Worm (Caenorhabditis elegans): ENCODE data around the gene Y45G5AM.9.

ce11 chrV:4164504-4164959 lies 29.9 kb downstream of the Y45G5AM.9 start, which contains the start of gene Y45G5AM.3:
- TF ChIP-seq fos-1 (tag; optimal IDR thresholded peaks at IDR 0.05) = peak; percentile 22
- no peak for TF ChIP-seq ceh-82 (tag; optimal IDR thresholded peaks at IDR 0.05)
- TF ChIP-seq egl-27 (tag; optimal IDR thresholded peaks at IDR 0.05) = no peak
- no peak for TF ChIP-seq aly-2 (tag; optimal IDR thresholded peaks at IDR 0.05)
- TF ChIP-seq ama-1 (optimal IDR thresholded peaks at IDR 0.05) = no peak
- no peak for TF ChIP-seq skn-1 (tag; optimal IDR thresholded peaks at IDR 0.05)
- TF ChIP-seq nhr-11 (tag; optimal IDR thresholded peaks at IDR 0.05) = no peak
- TF ChIP-seq ztf-11 (tag; optimal IDR thresholded peaks at IDR 0.05) = no peak
- TF ChIP-seq C34F6.9 (tag; optimal IDR thresholded peaks at IDR 0.05) = peak; percentile 18
- TF ChIP-seq unc-39 (tag; optimal IDR thresholded peaks at IDR 0.05) = no peak
- TF ChIP-seq blmp-1 (tag; optimal IDR thresholded peaks at IDR 0.05; ENCODE audit: insufficient read depth) = no peak
- no peak for TF ChIP-seq unc-55 (GFP tag; optimal IDR thresholded peaks at IDR 0.05)
- TF ChIP-seq F13H6.1 (tag; optimal IDR thresholded peaks at IDR 0.05) = no peak

Measured in whole organism, L2 larva.